Worm (Caenorhabditis elegans): ENCODE results near the gene cit-1.1.

The cit-1.1 gene

DNA sequence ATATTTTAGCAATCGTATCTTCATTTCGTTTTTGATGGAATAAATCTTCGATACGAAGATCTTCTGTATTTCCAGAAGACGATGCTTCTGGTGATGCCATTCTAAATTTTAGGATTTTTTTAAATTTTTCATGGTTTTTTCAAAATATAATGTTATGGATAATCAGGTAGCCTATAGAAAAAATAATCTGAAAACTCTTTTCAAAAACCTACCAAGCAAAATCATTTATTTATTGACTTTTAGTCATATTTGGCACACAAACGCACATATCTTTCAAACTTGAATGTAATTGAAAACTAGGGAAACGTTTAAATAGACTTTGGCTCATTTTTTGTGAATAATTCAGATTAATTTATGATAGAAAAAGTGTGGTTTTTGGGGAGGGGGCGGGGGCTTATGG is 6.8 kb upstream of the cit-1.1 start, which contains the start of gene F44B9.5:
Gene F44B9.5 (minus strand): TSS at position 101 of the 400 bp plus-strand sequence.
- TF ChIP-seq sea-2 (GFP tag; optimal IDR thresholded peaks at IDR 0.05) (no peak), ZK546.5 (tag; optimal IDR thresholded peaks at IDR 0.05) (no peak), eor-1 (tag; optimal IDR thresholded peaks at IDR 0.05) (no peak)

DNA sequence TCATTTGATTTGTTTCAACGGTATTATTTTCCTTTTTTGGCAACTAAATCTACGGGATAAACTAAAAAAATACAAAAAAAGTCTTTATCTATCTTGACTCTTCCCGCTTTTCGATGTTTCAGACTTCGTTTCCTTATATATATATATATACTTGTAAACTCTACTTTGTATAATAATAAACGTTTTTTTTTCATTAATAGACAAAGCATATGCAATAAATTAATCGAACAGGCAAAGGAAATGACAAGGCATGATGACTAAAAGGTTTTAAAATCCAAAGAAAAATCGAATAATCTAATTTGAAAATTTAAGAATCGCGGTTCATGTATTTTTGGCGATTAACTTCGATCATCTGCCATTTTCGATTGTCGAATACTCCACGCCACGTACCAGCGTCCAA is 4.0 kb upstream of the cit-1.1 start:
- no peak for TF ChIP-seq ztf-11 (tag; optimal IDR thresholded peaks at IDR 0.05)
- TF ChIP-seq nhr-77 (tag; optimal IDR thresholded peaks at IDR 0.05) = no peak
- TF ChIP-seq eor-1 (tag; optimal IDR thresholded peaks at IDR 0.05) = no peak

DNA sequence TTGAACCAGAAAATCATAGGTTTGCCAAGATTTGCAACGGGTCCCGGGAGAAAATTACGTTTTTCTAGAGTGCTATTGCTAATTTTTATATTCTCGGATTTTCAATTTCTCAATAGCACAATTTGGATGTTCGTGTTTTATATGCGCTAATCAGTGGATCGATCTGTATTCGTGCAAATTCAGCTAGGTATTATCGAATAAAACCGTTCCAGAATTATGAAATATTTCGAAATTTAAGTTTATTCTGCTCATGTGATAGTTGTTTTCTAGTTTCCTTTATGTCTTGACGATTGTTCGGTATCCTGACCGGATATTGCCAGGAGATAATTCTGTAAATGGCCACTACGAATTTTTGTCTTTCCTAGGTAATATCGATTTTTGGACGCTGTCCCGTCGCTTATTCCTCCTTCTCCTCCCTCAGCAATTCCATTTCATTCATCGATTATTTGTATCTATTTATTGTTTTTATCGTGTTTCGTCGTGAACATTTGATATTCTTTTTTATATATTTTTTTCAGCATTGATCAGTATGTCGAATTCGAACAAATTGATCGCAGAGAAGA is 720 bp upstream of the cit-1.1 start, which contains the start of gene cit-1.2:
Gene cit-1.2 (plus strand): TSS at position 513 of the 563 bp plus-strand sequence.
- TF ChIP-seq daf-12 (tag; optimal IDR thresholded peaks at IDR 0.05) = no peak
- TF ChIP-seq lsy-12 (tag; optimal IDR thresholded peaks at IDR 0.05) = no peak
- TF ChIP-seq ceh-28 (tag; optimal IDR thresholded peaks at IDR 0.05) = no peak
- no peak for TF ChIP-seq nhr-237 (tag; optimal IDR thresholded peaks at IDR 0.05)
- TF ChIP-seq ztf-11 (tag; optimal IDR thresholded peaks at IDR 0.05) = no peak
- TF ChIP-seq tbx-2 (tag; optimal IDR thresholded peaks at IDR 0.05) = no peak
- TF ChIP-seq hmg-11 (tag; optimal IDR thresholded peaks at IDR 0.05) = no peak
- TF ChIP-seq mdl-1 (tag; optimal IDR thresholded peaks at IDR 0.05) = no peak
- TF ChIP-seq pha-4 (tag; optimal IDR thresholded peaks at IDR 0.05) = no peak
- TF ChIP-seq fos-1 (tag; optimal IDR thresholded peaks at IDR 0.05) = no peak
- TF ChIP-seq ama-1 (optimal IDR thresholded peaks at IDR 0.05) = no peak
- no peak for TF ChIP-seq pqm-1 (tag; optimal IDR thresholded peaks at IDR 0.05)
- TF ChIP-seq ztf-4 (tag; optimal IDR thresholded peaks at IDR 0.05) = no peak
- TF ChIP-seq nhr-11 (tag; optimal IDR thresholded peaks at IDR 0.05) = no peak

DNA sequence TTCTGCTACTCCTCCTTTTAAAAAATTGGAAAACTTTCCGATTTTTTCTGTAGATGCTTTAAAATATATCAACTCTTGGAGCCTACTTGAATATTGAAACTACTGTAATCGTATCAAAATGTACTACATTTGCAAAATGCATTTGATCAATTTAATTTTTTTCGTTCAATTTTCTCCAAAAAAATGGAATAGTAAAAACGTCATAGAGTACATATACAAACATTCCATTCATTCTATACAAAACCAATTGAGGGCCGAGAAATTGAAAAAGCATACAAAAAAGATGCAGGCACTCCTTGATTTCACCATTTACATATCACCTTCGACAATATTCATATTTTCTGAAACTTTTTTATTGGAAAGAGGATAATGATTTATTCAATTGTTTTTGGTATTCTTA is 5.5 kb downstream of the cit-1.1 start, which contains the start of gene C06G4.6:
Gene C06G4.6 (plus strand): TSS at position 301 of the 400 bp plus-strand sequence.
- no peak for TF ChIP-seq nhr-237 (tag; optimal IDR thresholded peaks at IDR 0.05)
- TF ChIP-seq skn-1 (tag; optimal IDR thresholded peaks at IDR 0.05) = no peak
- no peak for TF ChIP-seq ztf-11 (tag; optimal IDR thresholded peaks at IDR 0.05)
- TF ChIP-seq fos-1 (tag; optimal IDR thresholded peaks at IDR 0.05) = no peak
- no peak for TF ChIP-seq jun-1 (tag; optimal IDR thresholded peaks at IDR 0.05)
- no peak for TF ChIP-seq zag-1 (tag; optimal IDR thresholded peaks at IDR 0.05)
- TF ChIP-seq nhr-23 (tag; optimal IDR thresholded peaks at IDR 0.05) = no peak
- no peak for TF ChIP-seq nfya-1 (tag; optimal IDR thresholded peaks at IDR 0.05; ENCODE audit: insufficient read depth)
- TF ChIP-seq nhr-25 (tag; optimal IDR thresholded peaks at IDR 0.05) = no peak
- TF ChIP-seq ceh-28 (tag; optimal IDR thresholded peaks at IDR 0.05) = no peak
- TF ChIP-seq daf-12 (tag; optimal IDR thresholded peaks at IDR 0.05) = no peak
- no peak for TF ChIP-seq elt-1 (tag; optimal IDR thresholded peaks at IDR 0.05)
- no peak for TF ChIP-seq sea-2 (GFP tag; optimal IDR thresholded peaks at IDR 0.05)
- TF ChIP-seq ama-1 (optimal IDR thresholded peaks at IDR 0.05) = no peak

DNA sequence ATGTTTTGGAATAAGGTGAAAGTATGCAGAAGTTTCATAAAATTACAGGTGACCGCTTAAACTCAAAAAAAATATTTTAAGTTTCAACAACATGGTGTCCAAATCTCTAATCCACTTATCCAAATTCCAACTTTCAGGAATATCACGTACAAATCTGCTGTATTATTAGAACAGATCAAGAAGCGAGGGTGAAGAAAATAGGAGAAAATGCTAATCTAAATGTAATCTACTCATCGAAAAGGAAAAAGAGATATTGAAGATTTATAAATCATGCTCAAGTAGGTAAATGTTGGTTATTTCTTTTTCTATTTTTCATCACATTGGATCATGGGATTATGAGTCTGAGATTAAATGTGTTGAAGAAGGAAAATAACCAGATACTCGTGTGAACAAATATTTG is 8.1 kb downstream of the cit-1.1 start:
- no peak for TF ChIP-seq ceh-28 (tag; optimal IDR thresholded peaks at IDR 0.05)
- no peak for TF ChIP-seq fkh-2 (tag; optimal IDR thresholded peaks at IDR 0.05)

DNA sequence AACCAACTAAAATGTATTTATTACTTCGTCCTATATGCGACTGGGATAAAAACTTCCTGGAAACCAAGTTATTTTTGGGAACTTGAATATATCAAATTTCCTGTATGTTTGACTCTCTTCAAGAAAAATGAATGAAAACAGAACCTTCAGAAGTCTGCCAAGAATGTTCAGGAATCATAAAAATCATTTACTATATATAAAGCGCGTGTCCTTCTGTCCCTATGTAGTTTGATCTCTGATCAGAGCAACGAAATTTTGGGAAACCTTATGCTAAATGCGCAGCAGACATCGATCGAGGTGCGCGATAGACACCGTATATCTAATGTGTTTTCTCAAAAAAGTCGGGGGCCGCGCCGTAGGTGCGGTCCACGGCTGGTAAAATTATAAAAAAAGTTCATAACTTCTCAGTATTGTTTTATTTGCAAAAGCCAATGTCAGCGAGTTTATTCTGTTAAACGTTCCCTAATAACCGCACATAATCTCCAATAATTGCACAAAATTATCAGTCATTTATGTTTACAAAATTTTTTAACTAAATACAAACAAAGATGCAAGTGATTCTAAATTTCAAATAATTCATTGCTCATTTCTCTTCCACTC is 12.1 kb downstream of the cit-1.1 start:
- TF ChIP-seq unc-39 (tag; optimal IDR thresholded peaks at IDR 0.05) = no peak
- TF ChIP-seq egl-5 (tag; optimal IDR thresholded peaks at IDR 0.05) = no peak
- no peak for TF ChIP-seq sea-2 (GFP tag; optimal IDR thresholded peaks at IDR 0.05)
- TF ChIP-seq ama-1 (optimal IDR thresholded peaks at IDR 0.05) = no peak
- no peak for TF ChIP-seq ztf-11 (tag; optimal IDR thresholded peaks at IDR 0.05)
- no peak for TF ChIP-seq elt-1 (tag; optimal IDR thresholded peaks at IDR 0.05)
- TF ChIP-seq elt-3 (tag; optimal IDR thresholded peaks at IDR 0.05) = no peak
- TF ChIP-seq ztf-4 (tag; optimal IDR thresholded peaks at IDR 0.05) = no peak
- no peak for TF ChIP-seq nhr-28 (tag; optimal IDR thresholded peaks at IDR 0.05)
- TF ChIP-seq nhr-77 (tag; optimal IDR thresholded peaks at IDR 0.05) = no peak
- TF ChIP-seq eor-1 (tag; optimal IDR thresholded peaks at IDR 0.05) = no peak

All from whole organism, L3 larva.